Worm (Caenorhabditis elegans) whole organism, mixed stage, embryonic: Measurements from ENCODE around the gene F38B6.3.

Source experiments
- ces-1 ChIP-seq: fragments of 150-350 bp; optimal IDR thresholded peaks from 2 replicates; lab custom pipeline; 2014; ENCODE audit warnings: missing biosample characterization, missing genetic modification reagents, missing genetic modification characterization
- snpc-4 ChIP-seq: fragments of 150-350 bp; optimal IDR thresholded peaks from 2 replicates; lab custom pipeline; 2014; ENCODE audit warnings: missing biosample characterization, missing genetic modification characterization

DNA sequence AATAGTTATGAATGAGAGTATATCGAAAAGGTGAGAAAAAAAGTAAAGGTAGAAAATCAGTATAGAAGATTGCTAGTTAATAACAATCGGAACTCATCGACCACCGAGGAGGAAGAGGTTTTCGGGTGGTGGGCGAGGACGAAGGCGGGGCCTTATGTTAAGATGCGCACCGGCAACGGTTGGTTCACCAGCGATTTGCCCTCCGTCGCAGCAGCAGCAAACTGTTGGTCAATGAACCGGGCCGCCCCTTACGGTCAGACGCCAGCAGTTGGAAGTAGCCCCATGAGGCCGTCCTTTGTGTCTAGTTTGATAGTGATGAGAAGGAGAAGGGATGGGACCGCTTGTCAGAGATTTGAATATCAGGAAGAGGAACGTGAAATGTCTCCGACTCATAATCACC is 24.5 kb upstream of the F38B6.3 start, which contains the start of gene nhr-137:
- TF ChIP-seq ces-1 (GFP tag; lab: Kevin White, UChicago) (no peak), snpc-4 (tag; lab: Kevin White, UChicago) (no peak)
